Worm (Caenorhabditis elegans): ENCODE results near the gene abcf-3.
A peak's percentile ranks its signal among the peaks of the same experiment; 100 is the strongest.

Gene abcf-3

ce11 chrIII:6201325-6201724 is 28.1 kb downstream of the abcf-3 start:
- TF ChIP-seq C34F6.9 (tag; optimal IDR thresholded peaks at IDR 0.05) (no peak), ztf-1 (GFP tag; conservative IDR thresholded peaks at IDR 0.05) (no peak), nhr-237 (tag; optimal IDR thresholded peaks at IDR 0.05) (no peak), alr-1 (tag; optimal IDR thresholded peaks at IDR 0.05) (no peak), nhr-11 (tag; optimal IDR thresholded peaks at IDR 0.05) (no peak), ceh-16 (tag; optimal IDR thresholded peaks at IDR 0.05) (no peak), nhr-129 (tag; optimal IDR thresholded peaks at IDR 0.05) (no peak), ceh-82 (tag; optimal IDR thresholded peaks at IDR 0.05) (no peak), nhr-12 (tag; optimal IDR thresholded peaks at IDR 0.05) (no peak), snpc-4 (tag; optimal IDR thresholded peaks at IDR 0.05) (no peak), zag-1 (tag; optimal IDR thresholded peaks at IDR 0.05) (no peak), mbf-1 (tag; optimal IDR thresholded peaks at IDR 0.05) (no peak), nhr-23 (tag; optimal IDR thresholded peaks at IDR 0.05) (no peak), ZK546.5 (tag; optimal IDR thresholded peaks at IDR 0.05) (no peak), R02D3.7 (tag; optimal IDR thresholded peaks at IDR 0.05) (no peak), dmd-4 (tag; optimal IDR thresholded peaks at IDR 0.05) (no peak), ama-1 (optimal IDR thresholded peaks at IDR 0.05) (no peak)

- TF ChIP-seq ztf-11 (tag; optimal IDR thresholded peaks at IDR 0.05) (no peak), nhr-6 (tag; optimal IDR thresholded peaks at IDR 0.05) (no peak)
These were observed 29.2 kb downstream of the abcf-3 start for ce11 chrIII:6202440-6202839.

ce11 chrIII:6206161-6206853 is 33.1 kb downstream of the abcf-3 start, which contains the start of the genes sna-3 and rps-3:
Gene sna-3, minus strand, starts transcription at chrIII:6206211.
Gene rps-3, plus strand, starts transcription at chrIII:6206803.
- TF ChIP-seq unc-62 (GFP tag; optimal IDR thresholded peaks at IDR 0.05) (no peak), C34F6.9 (tag; optimal IDR thresholded peaks at IDR 0.05) (peak; percentile 90), nhr-237 (tag; optimal IDR thresholded peaks at IDR 0.05) (no peak), elt-3 (tag; optimal IDR thresholded peaks at IDR 0.05) (no peak), lin-13 (GFP tag; optimal IDR thresholded peaks at IDR 0.05) (peak; percentile 81), nhr-12 (tag; optimal IDR thresholded peaks at IDR 0.05) (no peak), crh-2 (tag; optimal IDR thresholded peaks at IDR 0.05) (peak; percentile 90), skn-1 (tag; optimal IDR thresholded peaks at IDR 0.05) (no peak), lin-11 (tag; optimal IDR thresholded peaks at IDR 0.05) (peak; percentile 82), unc-39 (tag; optimal IDR thresholded peaks at IDR 0.05) (no peak), snpc-4 (tag; optimal IDR thresholded peaks at IDR 0.05) (peak; percentile 63), ztf-1 (GFP tag; conservative IDR thresholded peaks at IDR 0.05) (no peak), ceh-82 (tag; optimal IDR thresholded peaks at IDR 0.05) (no peak), ZK546.5 (tag; optimal IDR thresholded peaks at IDR 0.05) (peak; percentile 40), dmd-4 (tag; optimal IDR thresholded peaks at IDR 0.05) (no peak), nhr-23 (tag; optimal IDR thresholded peaks at IDR 0.05) (no peak), mab-5 (tag; optimal IDR thresholded peaks at IDR 0.05) (no peak), blmp-1 (tag; optimal IDR thresholded peaks at IDR 0.05; ENCODE audit: insufficient read depth) (peak; percentile 8), ztf-11 (tag; optimal IDR thresholded peaks at IDR 0.05) (no peak), unc-55 (GFP tag; optimal IDR thresholded peaks at IDR 0.05) (peak; percentile 93), sem-4 (tag; optimal IDR thresholded peaks at IDR 0.05) (no peak), fos-1 (tag; optimal IDR thresholded peaks at IDR 0.05) (peak; percentile 70), zag-1 (tag; optimal IDR thresholded peaks at IDR 0.05) (peak; percentile 10), peb-1 (tag; optimal IDR thresholded peaks at IDR 0.05) (no peak), nhr-10 (tag; optimal IDR thresholded peaks at IDR 0.05) (no peak), nhr-129 (tag; optimal IDR thresholded peaks at IDR 0.05) (peak; percentile 91), nhr-11 (tag; optimal IDR thresholded peaks at IDR 0.05) (no peak), nhr-21 (tag; optimal IDR thresholded peaks at IDR 0.05) (peak; percentile 64), lsy-2 (tag; optimal IDR thresholded peaks at IDR 0.05) (peak; percentile 68 to 92), aly-2 (tag; optimal IDR thresholded peaks at IDR 0.05) (no peak), mbf-1 (tag; optimal IDR thresholded peaks at IDR 0.05) (no peak), sma-3 (GFP tag; optimal IDR thresholded peaks at IDR 0.05) (peak; percentile 52), ceh-16 (tag; optimal IDR thresholded peaks at IDR 0.05) (peak; percentile 52), nhr-25 (tag; optimal IDR thresholded peaks at IDR 0.05) (peak; percentile 73), R02D3.7 (tag; optimal IDR thresholded peaks at IDR 0.05) (no peak), F13H6.1 (tag; optimal IDR thresholded peaks at IDR 0.05) (peak; percentile 64), lin-39 (tag; optimal IDR thresholded peaks at IDR 0.05) (no peak), alr-1 (tag; optimal IDR thresholded peaks at IDR 0.05) (no peak), ama-1 (optimal IDR thresholded peaks at IDR 0.05) (no peak), ztf-4 (tag; optimal IDR thresholded peaks at IDR 0.05) (no peak), sma-9 (GFP tag; optimal IDR thresholded peaks at IDR 0.05) (peak; percentile 55), sma-9 (tag; optimal IDR thresholded peaks at IDR 0.05) (no peak), mdl-1 (tag; optimal IDR thresholded peaks at IDR 0.05) (no peak), elt-1 (tag; optimal IDR thresholded peaks at IDR 0.05) (no peak), egl-27 (tag; optimal IDR thresholded peaks at IDR 0.05) (peak; percentile 21), nhr-77 (tag; optimal IDR thresholded peaks at IDR 0.05) (no peak), nhr-6 (tag; optimal IDR thresholded peaks at IDR 0.05) (no peak), gmeb-1 (tag; optimal IDR thresholded peaks at IDR 0.05) (peak; percentile 78)

Data from whole organism, L2 larva.